Fruit fly (Drosophila melanogaster): Measurements from ENCODE around the gene EloA.

EloA gene

dm6 chr3R:23295360-23295772, 44.0 kb downstream of the EloA start (continued):
- TF ChIP-seq dmrt99B (tag; optimal IDR thresholded peaks at IDR 0.05), result peak; percentile 42
- TF ChIP-seq tx (GFP tag; optimal IDR thresholded peaks at IDR 0.05), result no peak
- TF ChIP-seq Dip3 (GFP tag; optimal IDR thresholded peaks at IDR 0.05), result no peak
- peak; percentile 31 for TF ChIP-seq CG12219 (GFP tag; optimal IDR thresholded peaks at IDR 0.05)
- no peak for TF ChIP-seq Hr51 (GFP tag; optimal IDR thresholded peaks at IDR 0.05)
- TF ChIP-seq toy (GFP tag; IDR thresholded peaks at IDR 0.05), result no peak
- 0 out of 2 replicates have a peak, but pooled peaks have one; percentile 16 for TF ChIP-seq CG7372 (GFP tag; IDR thresholded peaks at IDR 0.05)
- no peak for TF ChIP-seq wor (GFP tag; IDR thresholded peaks at IDR 0.05)
- no peak for TF ChIP-seq corto (GFP tag; optimal IDR thresholded peaks at IDR 0.05)
- peak; percentile 34 for TF ChIP-seq CG8089 (GFP tag; optimal IDR thresholded peaks at IDR 0.05)
- TF ChIP-seq Fer3 (tag; optimal IDR thresholded peaks at IDR 0.05), result no peak
- TF ChIP-seq CG12391 (tag; optimal IDR thresholded peaks at IDR 0.05), result peak; percentile 18
- TF ChIP-seq CG6272 (GFP tag; IDR thresholded peaks at IDR 0.05), result no peak
- TF ChIP-seq Usf (GFP tag; optimal IDR thresholded peaks at IDR 0.05), result no peak
- TF ChIP-seq Nf-YC (tag; optimal IDR thresholded peaks at IDR 0.05), result peak; percentile 98
- peak; percentile 12 for TF ChIP-seq gsb-n (tag; optimal IDR thresholded peaks at IDR 0.05)
- no peak for TF ChIP-seq run (tag; optimal IDR thresholded peaks at IDR 0.05)
- TF ChIP-seq dpn (GFP tag; optimal IDR thresholded peaks at IDR 0.05), result peak in 1 of 2 experiments; percentile 29
- TF ChIP-seq Ets65A (GFP tag), result no peak
- peak; percentile 13; the same call in 1 of the 3 replicates for TF ChIP-seq knrl (GFP tag; IDR thresholded peaks at IDR 0.05; ENCODE audit: partially characterized antibody)
- TF ChIP-seq ab (GFP tag; optimal IDR thresholded peaks at IDR 0.05), result no peak
- no peak for TF ChIP-seq h (optimal IDR thresholded peaks at IDR 0.05)
- no peak for TF ChIP-seq gcm2 (GFP tag; optimal IDR thresholded peaks at IDR 0.05)
- peak; percentile 42; the same call in 1 of the 2 replicates for TF ChIP-seq CG32532 (GFP tag; IDR thresholded peaks at IDR 0.05)
- TF ChIP-seq gcm (GFP tag; optimal IDR thresholded peaks at IDR 0.05), result peak; percentile 19
- TF ChIP-seq B-H1 (GFP tag; IDR thresholded peaks at IDR 0.05), result no peak; the same call in 2 of the 3 replicates
- no peak for TF ChIP-seq Optix (GFP tag; IDR thresholded peaks at IDR 0.05)
- TF ChIP-seq CG8478 (optimal IDR thresholded peaks at IDR 0.05), result peak; percentile 91
- TF ChIP-seq CG30020 (tag; optimal IDR thresholded peaks at IDR 0.05), result no peak
- peak; percentile 32 for TF ChIP-seq CG7987 (GFP tag; optimal IDR thresholded peaks at IDR 0.05)
- peak in 1 of 3 experiments; percentile 25 for TF ChIP-seq Stat92E (GFP tag; optimal IDR thresholded peaks at IDR 0.05)
- TF ChIP-seq Lim3 (GFP tag; IDR thresholded peaks at IDR 0.05), result no peak
- TF ChIP-seq lola (GFP tag; optimal IDR thresholded peaks at IDR 0.05), result no peak
- TF ChIP-seq insv (GFP tag; optimal IDR thresholded peaks at IDR 0.05), result peak in 1 of 2 experiments; percentile 15
- no peak for TF ChIP-seq CG4424 (GFP tag; optimal IDR thresholded peaks at IDR 0.05)
- peak; percentile 23 for TF ChIP-seq CG12155 (GFP tag; optimal IDR thresholded peaks at IDR 0.05)
- TF ChIP-seq CG17361 (GFP tag; IDR thresholded peaks at IDR 0.05), result no peak
- TF ChIP-seq CG9609 (GFP tag; optimal IDR thresholded peaks at IDR 0.05), result no peak
- no peak for TF ChIP-seq Bteb2 (GFP tag; optimal IDR thresholded peaks at IDR 0.05)
- TF ChIP-seq oc (tag; optimal IDR thresholded peaks at IDR 0.05), result peak; percentile 16
- TF ChIP-seq C15 (GFP tag; IDR thresholded peaks at IDR 0.05), result no peak
- TF ChIP-seq CG4730 (GFP tag; IDR thresholded peaks at IDR 0.05), result no peak
- no peak for TF ChIP-seq hth (optimal IDR thresholded peaks at IDR 0.05)
- no peak for TF ChIP-seq dan (GFP tag; IDR thresholded peaks at IDR 0.05)
- TF ChIP-seq danr (GFP tag; IDR thresholded peaks at IDR 0.05), result no peak
- no peak for TF ChIP-seq crc (GFP tag; optimal IDR thresholded peaks at IDR 0.05)
- TF ChIP-seq Rfx (GFP tag; IDR thresholded peaks at IDR 0.05), result peak; percentile 41; the same call in 1 of the 2 replicates
- TF ChIP-seq YL-1 (GFP tag; optimal IDR thresholded peaks at IDR 0.05), result no peak
- TF ChIP-seq CG12299 (tag; optimal IDR thresholded peaks at IDR 0.05), result no peak
- TF ChIP-seq CG4707 (GFP tag; optimal IDR thresholded peaks at IDR 0.05), result no peak
- TF ChIP-seq CG2129 (GFP tag; IDR thresholded peaks at IDR 0.05; ENCODE audit: partially characterized antibody), result no peak
- TF ChIP-seq tio (GFP tag; optimal IDR thresholded peaks at IDR 0.05), result no peak
